Worm (Caenorhabditis elegans): ENCODE results near the gene F36G9.3.

DNA sequence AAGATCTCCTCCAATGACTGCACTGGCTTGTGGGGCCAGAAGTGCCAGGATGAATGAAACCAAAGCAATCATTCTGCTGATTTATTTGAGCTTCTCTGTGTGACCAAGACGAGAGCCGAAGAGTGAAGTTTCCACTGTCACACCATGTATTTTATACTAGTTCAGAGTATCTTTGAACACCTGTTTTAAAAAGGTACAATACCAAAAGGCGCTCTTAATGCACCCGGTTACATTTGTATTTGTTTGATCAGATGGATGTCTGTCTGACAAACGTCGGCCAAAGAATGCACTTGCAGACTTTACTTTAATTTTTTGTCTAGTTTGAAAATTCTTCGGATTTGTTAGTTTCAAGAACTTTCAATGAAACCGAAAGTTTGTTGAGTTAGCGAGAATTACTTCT, 36.9 kb upstream of the F36G9.3 start, which contains the start of gene F35E8.10:
- TF ChIP-seq cnd-1 (tag; optimal IDR thresholded peaks at IDR 0.05) (no peak), unc-62 (GFP tag; optimal IDR thresholded peaks at IDR 0.05) (no peak)

Measured in whole organism, mixed stage, embryonic.